Worm (Caenorhabditis elegans): ENCODE measurements around the gene gst-3.

The gst-3 gene

ce11 chrIV:10174328-10174727 is 34.3 kb upstream of the gst-3 start, which contains the start of gene pxf-1:
pxf-1 (minus strand) TSS chrIV:10174341.
- TF ChIP-seq ztf-18 (tag; optimal IDR thresholded peaks at IDR 0.05) = no peak
- no peak for TF ChIP-seq mxl-1 (tag; optimal IDR thresholded peaks at IDR 0.05)
- TF ChIP-seq ztf-26 (tag; optimal IDR thresholded peaks at IDR 0.05) = no peak
- no peak for TF ChIP-seq attf-5 (GFP tag; optimal IDR thresholded peaks at IDR 0.05)
- no peak for TF ChIP-seq D2030.7 (GFP tag; IDR thresholded peaks at IDR 0.05)
- TF ChIP-seq unc-130 (GFP tag; optimal IDR thresholded peaks at IDR 0.05) = no peak
- TF ChIP-seq snpc-3.4 (tag; optimal IDR thresholded peaks at IDR 0.05) = no peak
- no peak for TF ChIP-seq nhr-120 (GFP tag; IDR thresholded peaks at IDR 0.05)

ce11 chrIV:10170808-10171207 is 30.8 kb upstream of the gst-3 start:
- no peak for TF ChIP-seq cebp-1 (GFP tag; IDR thresholded peaks at IDR 0.05)
- peak; percentile 52 for TF ChIP-seq cebp-1 (tag; optimal IDR thresholded peaks at IDR 0.05)
- no peak for TF ChIP-seq T07F8.4 (tag; optimal IDR thresholded peaks at IDR 0.05)

- TF ChIP-seq snpc-4 (GFP tag; optimal IDR thresholded peaks at IDR 0.05) = no peak
- TF ChIP-seq snpc-4 (tag; optimal IDR thresholded peaks at IDR 0.05) = peak in 1 of 4 experiments; percentile 0
- no peak for TF ChIP-seq F49E8.2 (tag; optimal IDR thresholded peaks at IDR 0.05; ENCODE audit: insufficient read depth)
- no peak for TF ChIP-seq attf-3 (GFP tag; conservative IDR thresholded peaks at IDR 0.05)
- no peak for TF ChIP-seq ceh-58 (GFP tag; IDR thresholded peaks at IDR 0.05)
- TF ChIP-seq him-1 (tag; optimal IDR thresholded peaks at IDR 0.05) = peak; percentile 93
- TF ChIP-seq hmg-1.2 (GFP tag; IDR thresholded peaks at IDR 0.05) = peak; percentile 6; the same call in 1 of the 2 replicates
- TF ChIP-seq madf-6 (GFP tag; IDR thresholded peaks at IDR 0.05) = peak; percentile 27; the same call in 1 of the 2 replicates
Observed at ce11 chrIV:10164086-10164485, 24.0 kb upstream of the gst-3 start.

- TF ChIP-seq ceh-40 (GFP tag; IDR thresholded peaks at IDR 0.05) (no peak), aptf-2 (GFP tag; conservative IDR thresholded peaks at IDR 0.05) (no peak), ceh-79 (tag; optimal IDR thresholded peaks at IDR 0.05) (no peak), nhr-80 (tag; optimal IDR thresholded peaks at IDR 0.05) (no peak), cebp-2 (GFP tag; IDR thresholded peaks at IDR 0.05) (no peak), egrh-3 (GFP tag; IDR thresholded peaks at IDR 0.05) (no peak), unc-130 (GFP tag; optimal IDR thresholded peaks at IDR 0.05) (no peak), chd-7 (tag; optimal IDR thresholded peaks at IDR 0.05) (no peak), rec-8 (tag; optimal IDR thresholded peaks at IDR 0.05) (no peak), bed-1 (GFP tag; IDR thresholded peaks at IDR 0.05) (no peak), attf-6 (GFP tag; IDR thresholded peaks at IDR 0.05) (no peak), ekl-4 (GFP tag; IDR thresholded peaks at IDR 0.05) (no peak), attf-5 (GFP tag; optimal IDR thresholded peaks at IDR 0.05) (no peak), akir-1 (GFP tag; optimal IDR thresholded peaks at IDR 0.05) (no peak), xnd-1 (tag; optimal IDR thresholded peaks at IDR 0.05) (no peak), mes-4 (tag; optimal IDR thresholded peaks at IDR 0.05) (no peak), lsl-1 (GFP tag; optimal IDR thresholded peaks at IDR 0.05) (no peak), nhr-179 (tag; optimal IDR thresholded peaks at IDR 0.05) (no peak), snpc-4 (GFP tag; optimal IDR thresholded peaks at IDR 0.05) (no peak), snpc-4 (tag; optimal IDR thresholded peaks at IDR 0.05) (no peak)
Observed at ce11 chrIV:10161706-10162105, 21.7 kb upstream of the gst-3 start, which contains the start of gene pps-1. pps-1 (plus strand) TSS chrIV:10162006.

Measured in whole organism, young adult.